Worm (Caenorhabditis elegans) whole organism, mixed stage, embryonic: ENCODE measurements around the gene acl-1.

Experiments used
- ceh-39 ChIP-seq: fragments of 150-350 bp; optimal IDR thresholded peaks from 2 replicates; lab custom pipeline; 2014; ENCODE audit warnings: missing biosample characterization, missing genetic modification characterization
- ces-1 ChIP-seq: fragments of 150-350 bp; optimal IDR thresholded peaks from 2 replicates; lab custom pipeline; 2014; ENCODE audit warnings: missing biosample characterization, missing genetic modification reagents, missing genetic modification characterization
- elt-1 ChIP-seq: sonication (generic microtip); optimal IDR thresholded peaks from 2 replicates; lab custom pipeline; 2017; ENCODE audit warnings: missing genetic modification characterization, mild to moderate bottlenecking, missing compliant biosample characterization, antibody characterized with exemption, moderate library complexity, borderline replicate concordance; ENCODE audit not compliant: insufficient read depth
- mab-5 ChIP-seq: fragments of 150-350 bp; optimal IDR thresholded peaks from 2 replicates; lab custom pipeline; 2014; ENCODE audit warnings: missing biosample characterization, missing genetic modification characterization
- nhr-12 ChIP-seq: fragments of 150-350 bp; optimal IDR thresholded peaks from 2 replicates; lab custom pipeline; 2014; ENCODE audit warnings: missing biosample characterization, missing genetic modification characterization
- nhr-2 ChIP-seq: fragments of 150-350 bp; optimal IDR thresholded peaks from 2 replicates; lab custom pipeline; 2014; ENCODE audit warnings: missing biosample characterization, missing genetic modification characterization
- nhr-76 ChIP-seq: sonication (generic microtip); optimal IDR thresholded peaks from 2 replicates; lab custom pipeline; 2017; ENCODE audit warnings: missing biosample characterization, missing genetic modification characterization
- sptf-1 ChIP-seq: sonication (generic microtip); optimal IDR thresholded peaks from 2 replicates; lab custom pipeline; 2017; ENCODE audit warnings: mild to moderate bottlenecking, missing genetic modification characterization, moderate library complexity, missing compliant biosample characterization
- unc-62 ChIP-seq: fragments of 150-350 bp; optimal IDR thresholded peaks from 2 replicates; lab custom pipeline; 2014; ENCODE audit warnings: missing biosample characterization, missing genetic modification reagents, missing genetic modification characterization
- ztf-11 ChIP-seq: fragments of 150-350 bp; optimal IDR thresholded peaks from 2 replicates; lab custom pipeline; 2014; ENCODE audit warnings: missing biosample characterization, missing genetic modification characterization

ce11 chrX:15848867-15849266, 818 bp upstream of the acl-1 start:
- TF ChIP-seq sptf-1 (tag; lab: Kevin White, UChicago) (no peak), ceh-39 (no peak), ces-1 (GFP tag; lab: Kevin White, UChicago) (no peak), nhr-12 (tag; lab: Kevin White, UChicago) (no peak), nhr-76 (tag; lab: Kevin White, UChicago) (no peak), ztf-11 (tag; lab: Kevin White, UChicago) (no peak), elt-1 (tag; lab: Kevin White, UChicago) (no peak), mab-5 (tag; lab: Kevin White, UChicago) (no peak), unc-62 (GFP tag; lab: Kevin White, UChicago) (no peak), nhr-2 (tag; lab: Kevin White, UChicago) (no peak)
